Worm (Caenorhabditis elegans) whole organism, late embryonic: ENCODE measurements around the gene F57B1.6.

Experiments used
- ahr-1 ChIP-seq: sonication (generic microtip); optimal IDR thresholded peaks from 2 replicates; lab custom pipeline; 2016; ENCODE audit warnings: missing genetic modification characterization, missing compliant biosample characterization
- elt-2 ChIP-seq: sonication (generic microtip); optimal IDR thresholded peaks from 2 replicates; lab custom pipeline; 2016; ENCODE audit warnings: missing genetic modification reagents, missing genetic modification characterization, missing compliant biosample characterization
- pax-1 ChIP-seq: fragments of 150-350 bp; optimal IDR thresholded peaks from 2 replicates; lab custom pipeline; 2014; ENCODE audit warnings: missing biosample characterization, missing genetic modification characterization
- pqm-1 ChIP-seq: sonication (generic microtip); optimal IDR thresholded peaks from 2 replicates; lab custom pipeline; 2016; ENCODE audit warnings: missing genetic modification characterization, missing compliant biosample characterization
- ref-2 ChIP-seq: sonication (generic microtip); optimal IDR thresholded peaks from 2 replicates; lab custom pipeline; 2016; ENCODE audit warnings: missing genetic modification characterization, missing compliant biosample characterization
- sox-2 ChIP-seq: fragments of 200-800 bp; sonication (Bioruptor generic); IDR thresholded peaks from 2 replicates; pipeline ENCODE4 v1.3.6; 2022; ENCODE audit warnings: missing genetic modification reagents, missing genetic modification characterization, missing compliant biosample characterization
- sox-4 ChIP-seq: sonication (generic microtip); optimal IDR thresholded peaks from 2 replicates; lab custom pipeline; 2017; ENCODE audit warnings: mild to moderate bottlenecking, missing genetic modification characterization, inconsistent platforms, missing compliant biosample characterization
- tbx-2 ChIP-seq: sonication (generic microtip); optimal IDR thresholded peaks from 2 replicates; lab custom pipeline; 2016; ENCODE audit warnings: missing genetic modification characterization, missing compliant biosample characterization

- no peak for TF ChIP-seq sox-2 (GFP tag; lab: Robert Waterston, UW)
- TF ChIP-seq elt-2 (tag; lab: Kevin White, UChicago), result no peak
- no peak for TF ChIP-seq tbx-2
- no peak for TF ChIP-seq ahr-1 (tag; lab: Kevin White, UChicago)
- no peak for TF ChIP-seq sox-4 (tag; lab: Kevin White, UChicago)
- no peak for TF ChIP-seq ref-2
- TF ChIP-seq pax-1, result no peak
- no peak for TF ChIP-seq pqm-1
Measured at ce11 chrV:13163841-13164240, 45.6 kb upstream of the F57B1.6 start.
